Worm (Caenorhabditis elegans) whole organism, L1 larva: ENCODE data around the gene srsx-21.

ENCODE experiments used
- C04F5.9 ChIP-seq: sonication (generic microtip); optimal IDR thresholded peaks from 2 replicates; lab custom pipeline; 2016; ENCODE audit warnings: missing genetic modification characterization, missing compliant biosample characterization
- C34B4.2 ChIP-seq: sonication (generic microtip); optimal IDR thresholded peaks from 2 replicates; lab custom pipeline; 2017; ENCODE audit warnings: mild to moderate bottlenecking, missing genetic modification characterization, missing compliant biosample characterization
- F16B12.6 ChIP-seq: fragments of 150-350 bp; optimal IDR thresholded peaks from 2 replicates; lab custom pipeline; 2014; ENCODE audit warnings: missing biosample characterization, missing genetic modification characterization
- alr-1 ChIP-seq: fragments of 200-800 bp; sonication (Bioruptor generic); optimal IDR thresholded peaks from 2 replicates; lab custom pipeline; 2018; ENCODE audit warnings: borderline replicate concordance, mild to moderate bottlenecking, missing genetic modification characterization, missing compliant biosample characterization
- aly-2 ChIP-seq: fragments of 150-350 bp; optimal IDR thresholded peaks from 2 replicates; lab custom pipeline; 2014; ENCODE audit warnings: missing biosample characterization, missing genetic modification characterization
- ceh-8 ChIP-seq: fragments of 200-800 bp; sonication (Bioruptor generic); optimal IDR thresholded peaks from 2 replicates; lab custom pipeline; 2018; ENCODE audit warnings: mild to moderate bottlenecking, missing genetic modification characterization, moderate library complexity, missing compliant biosample characterization
- ceh-82 ChIP-seq, 3 experiments: fragments of 150-350 bp in 1 of 3; sonication (generic microtip) in 2 of 3; optimal IDR thresholded peaks; 2 replicates each; lab custom pipeline; 2014 to 2017; ENCODE audit warnings: missing biosample characterization in 3 of 3, missing genetic modification characterization in 3 of 3
- ceh-90 ChIP-seq: sonication (generic microtip); optimal IDR thresholded peaks from 2 replicates; lab custom pipeline; 2016; ENCODE audit warnings: missing genetic modification characterization, missing compliant biosample characterization
- ces-1 ChIP-seq: fragments of 150-350 bp; optimal IDR thresholded peaks from 2 replicates; lab custom pipeline; 2014; ENCODE audit warnings: missing biosample characterization, missing genetic modification reagents, missing genetic modification characterization
- dpl-1 ChIP-seq, 3 experiments: fragments of 150-350 bp in 2 of 3; sonication (generic microtip) in 1 of 3; optimal IDR thresholded peaks; 2 replicates each; lab custom pipeline; 2014 to 2017; ENCODE audit warnings: missing biosample characterization in 3 of 3, missing genetic modification characterization in 3 of 3, missing genetic modification reagents in 3 of 3
- efl-3 ChIP-seq: fragments of 200-800 bp; sonication (Bioruptor generic); optimal IDR thresholded peaks from 2 replicates; lab custom pipeline; 2018; ENCODE audit warnings: mild to moderate bottlenecking, missing genetic modification characterization, missing compliant biosample characterization
- elt-2 ChIP-seq: sonication (generic microtip); optimal IDR thresholded peaks from 2 replicates; lab custom pipeline; 2016; ENCODE audit warnings: missing genetic modification characterization, mild to moderate bottlenecking, inconsistent platforms, missing compliant biosample characterization, missing genetic modification reagents
- elt-3 ChIP-seq, 6 experiments: fragments of 150-350 bp in 1 of 6; sonication (generic microtip); optimal IDR thresholded peaks; 2 replicates each; lab custom pipeline; 2017 to 2018; ENCODE audit warnings: missing biosample characterization in 6 of 6, missing genetic modification characterization in 6 of 6, inconsistent platforms in 1 of 6
- fkh-4 ChIP-seq: sonication (generic microtip); optimal IDR thresholded peaks from 2 replicates; lab custom pipeline; 2016; ENCODE audit warnings: missing compliant biosample characterization, missing genetic modification characterization, borderline replicate concordance
- fkh-8 ChIP-seq: sonication (generic microtip); optimal IDR thresholded peaks from 2 replicates; lab custom pipeline; 2016; ENCODE audit warnings: mild to moderate bottlenecking, missing genetic modification characterization, missing compliant biosample characterization
- grh-1 ChIP-seq: fragments of 200-800 bp; sonication (Bioruptor generic); IDR thresholded peaks from 2 replicates; pipeline ENCODE4 v1.3.6; 2022; ENCODE audit warnings: missing genetic modification reagents, missing genetic modification characterization, missing compliant biosample characterization
- hlh-17 ChIP-seq: fragments of 200-800 bp; sonication (Bioruptor generic); optimal IDR thresholded peaks from 2 replicates; lab custom pipeline; 2018; ENCODE audit warnings: missing genetic modification characterization, mild to moderate bottlenecking, missing compliant biosample characterization, moderate library complexity, borderline replicate concordance
- hpl-2 ChIP-seq: fragments of 150-350 bp; optimal IDR thresholded peaks from 2 replicates; lab custom pipeline; 2014; ENCODE audit warnings: missing biosample characterization, missing genetic modification reagents, missing genetic modification characterization
- irx-1 ChIP-seq: sonication (generic microtip); optimal IDR thresholded peaks from 2 replicates; lab custom pipeline; 2016; ENCODE audit warnings: missing genetic modification characterization, missing compliant biosample characterization
- lin-14 ChIP-seq: fragments of 200-800 bp; sonication (Bioruptor generic); optimal IDR thresholded peaks from 2 replicates; lab custom pipeline; 2018; ENCODE audit warnings: mild to moderate bottlenecking, missing genetic modification characterization, moderate library complexity, missing compliant biosample characterization
- lin-39 ChIP-seq: fragments of 150-350 bp; optimal IDR thresholded peaks from 2 replicates; lab custom pipeline; 2014; ENCODE audit warnings: missing biosample characterization, missing genetic modification reagents, missing genetic modification characterization
- mep-1 ChIP-seq: fragments of 150-350 bp; optimal IDR thresholded peaks from 2 replicates; lab custom pipeline; 2014; ENCODE audit warnings: missing biosample characterization, missing genetic modification characterization
- nhr-11 ChIP-seq: fragments of 150-350 bp; optimal IDR thresholded peaks from 2 replicates; lab custom pipeline; 2014; ENCODE audit warnings: missing biosample characterization, missing genetic modification characterization
- nhr-237 ChIP-seq: fragments of 150-350 bp; optimal IDR thresholded peaks from 2 replicates; lab custom pipeline; 2014; ENCODE audit warnings: missing biosample characterization, missing genetic modification characterization
- nhr-71 ChIP-seq: sonication (generic microtip); optimal IDR thresholded peaks from 2 replicates; lab custom pipeline; 2016; ENCODE audit warnings: mild to moderate bottlenecking, missing genetic modification characterization, moderate library complexity, missing compliant biosample characterization
- nhr-84 ChIP-seq: sonication (generic microtip); optimal IDR thresholded peaks from 2 replicates; lab custom pipeline; 2017; ENCODE audit warnings: missing biosample characterization, missing genetic modification characterization
- sptf-1 ChIP-seq: fragments of 150-350 bp; optimal IDR thresholded peaks from 2 replicates; lab custom pipeline; 2014; ENCODE audit warnings: missing biosample characterization, missing genetic modification characterization
- sup-37 ChIP-seq: fragments of 200-800 bp; sonication (Bioruptor generic); optimal IDR thresholded peaks from 2 replicates; lab custom pipeline; 2018; ENCODE audit warnings: mild to moderate bottlenecking, missing genetic modification characterization, missing compliant biosample characterization
- tbx-2 ChIP-seq: sonication (generic microtip); optimal IDR thresholded peaks from 2 replicates; lab custom pipeline; 2016; ENCODE audit warnings: missing genetic modification characterization, missing compliant biosample characterization
- unc-130 ChIP-seq: fragments of 150-350 bp; optimal IDR thresholded peaks from 2 replicates; lab custom pipeline; 2017; ENCODE audit warnings: missing biosample characterization, missing genetic modification characterization, inconsistent platforms
- unc-30 ChIP-seq: sonication (generic microtip); optimal IDR thresholded peaks from 2 replicates; lab custom pipeline; 2017; ENCODE audit warnings: missing biosample characterization, missing genetic modification characterization
- unc-62 ChIP-seq: fragments of 150-350 bp; optimal IDR thresholded peaks from 2 replicates; lab custom pipeline; 2014; ENCODE audit warnings: missing biosample characterization, missing genetic modification reagents, missing genetic modification characterization
- unc-98 ChIP-seq: fragments of 200-800 bp; sonication (Bioruptor generic); IDR thresholded peaks from 2 replicates; pipeline ENCODE4 v1.3.6; 2022; ENCODE audit warnings: missing genetic modification characterization, missing compliant biosample characterization
- vab-15 ChIP-seq: sonication (generic microtip); optimal IDR thresholded peaks from 2 replicates; lab custom pipeline; 2017; ENCODE audit warnings: missing genotype, mild to moderate bottlenecking, missing genetic modification characterization, missing compliant biosample characterization
- zip-4 ChIP-seq: fragments of 200-800 bp; sonication (Bioruptor generic); optimal IDR thresholded peaks from 2 replicates; lab custom pipeline; 2018; ENCODE audit warnings: mild to moderate bottlenecking, missing genetic modification characterization, moderate library complexity, missing compliant biosample characterization
- ztf-11 ChIP-seq, 2 experiments: sonication (generic microtip); optimal IDR thresholded peaks; 2 replicates each; lab custom pipeline; 2016 to 2017; ENCODE audit warnings: missing genetic modification characterization in 2 of 2, missing biosample characterization in 1 of 2, missing compliant biosample characterization in 1 of 2

The srsx-21 gene

DNA sequence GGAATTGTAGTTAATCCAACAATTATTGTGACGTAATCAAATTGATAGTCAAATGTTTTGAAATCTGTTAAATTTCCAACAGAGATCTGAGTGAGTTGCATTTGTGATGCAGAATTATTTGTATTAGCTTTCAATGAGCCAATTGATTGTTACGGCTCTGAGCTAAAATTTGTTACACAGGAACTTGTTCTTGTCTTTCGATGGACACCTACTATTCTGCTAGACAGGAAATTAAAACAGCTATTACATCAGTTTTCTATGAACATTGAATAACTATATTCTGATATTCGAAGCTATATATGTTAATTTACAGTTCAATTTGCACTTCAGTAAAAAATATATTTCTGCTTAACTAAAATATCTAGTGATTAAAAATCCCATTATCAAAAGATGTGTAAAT, 3.9 kb upstream of the srsx-21 start, which contains the start of gene sru-40:
sru-40 (minus strand) TSS at position 101 of the 400 bp plus-strand sequence.
- TF ChIP-seq ces-1 (GFP tag; lab: Kevin White, UChicago) = no peak
- TF ChIP-seq lin-14 = no peak

DNA sequence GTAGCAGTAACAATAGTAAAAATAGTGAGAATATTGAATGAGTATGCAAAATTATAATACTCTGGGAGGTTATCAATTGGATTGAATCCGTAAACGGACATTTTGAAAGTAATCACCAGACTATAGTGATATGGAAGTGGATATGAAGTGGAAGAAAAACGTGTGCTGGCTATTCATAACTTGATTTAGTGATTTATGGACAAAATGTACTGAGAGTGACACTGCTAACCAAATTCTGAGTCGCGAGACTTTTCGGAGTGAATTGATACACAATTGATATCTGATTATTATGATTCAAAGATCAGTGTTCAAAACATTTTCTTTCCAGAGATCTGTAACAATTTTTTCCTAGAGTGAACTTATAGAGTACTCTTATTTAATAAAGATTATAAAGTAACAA, 1.8 kb upstream of the srsx-21 start, which contains the start of gene sru-38:
sru-38 (minus strand) TSS at position 101 of the 400 bp plus-strand sequence.
- TF ChIP-seq zip-4 (GFP tag; lab: Kevin White, UChicago) = no peak
- no peak for TF ChIP-seq unc-30 (tag; lab: Kevin White, UChicago)
- TF ChIP-seq ceh-90 (tag; lab: Kevin White, UChicago) = no peak
- TF ChIP-seq mep-1 (tag; lab: Kevin White, UChicago) = no peak
- TF ChIP-seq efl-3 = no peak

DNA sequence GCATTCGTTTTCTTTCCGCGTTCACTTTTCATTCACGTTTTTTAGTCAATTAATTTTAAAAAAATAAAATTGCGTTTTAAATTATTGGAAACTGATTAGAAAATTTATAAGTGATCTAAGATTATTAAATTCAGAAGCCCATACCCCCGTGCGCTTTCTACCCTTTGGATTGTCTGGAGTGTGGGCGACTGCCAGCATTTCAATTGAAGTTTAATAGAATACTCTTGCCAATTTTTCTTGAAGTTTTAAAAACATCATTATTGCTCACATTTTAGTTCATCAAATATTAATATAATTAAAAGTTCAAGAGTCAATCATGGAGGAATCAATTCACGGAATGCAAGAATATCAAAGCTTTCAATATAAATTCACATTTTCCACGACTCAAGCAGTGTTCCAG, 3.6 kb downstream of the srsx-21 start, which contains the start of gene sru-36:
sru-36 (plus strand) TSS at position 301 of the 400 bp plus-strand sequence.
- TF ChIP-seq alr-1 (tag; lab: Kevin White, UChicago) (no peak), ceh-8 (GFP tag; lab: Kevin White, UChicago) (no peak), zip-4 (GFP tag; lab: Kevin White, UChicago) (no peak), C34B4.2 (no peak), sptf-1 (tag; lab: Kevin White, UChicago) (no peak), unc-98 (GFP tag; lab: Robert Waterston, UW) (no peak), unc-62 (GFP tag; lab: Kevin White, UChicago) (no peak), nhr-237 (tag; lab: Kevin White, UChicago) (no peak), lin-39 (tag; lab: Kevin White, UChicago) (no peak), efl-3 (no peak), nhr-71 (tag; lab: Kevin White, UChicago) (no peak), irx-1 (no peak), F16B12.6 (no peak), fkh-8 (tag; lab: Kevin White, UChicago) (no peak), vab-15 (tag; lab: Kevin White, UChicago) (no peak)

DNA sequence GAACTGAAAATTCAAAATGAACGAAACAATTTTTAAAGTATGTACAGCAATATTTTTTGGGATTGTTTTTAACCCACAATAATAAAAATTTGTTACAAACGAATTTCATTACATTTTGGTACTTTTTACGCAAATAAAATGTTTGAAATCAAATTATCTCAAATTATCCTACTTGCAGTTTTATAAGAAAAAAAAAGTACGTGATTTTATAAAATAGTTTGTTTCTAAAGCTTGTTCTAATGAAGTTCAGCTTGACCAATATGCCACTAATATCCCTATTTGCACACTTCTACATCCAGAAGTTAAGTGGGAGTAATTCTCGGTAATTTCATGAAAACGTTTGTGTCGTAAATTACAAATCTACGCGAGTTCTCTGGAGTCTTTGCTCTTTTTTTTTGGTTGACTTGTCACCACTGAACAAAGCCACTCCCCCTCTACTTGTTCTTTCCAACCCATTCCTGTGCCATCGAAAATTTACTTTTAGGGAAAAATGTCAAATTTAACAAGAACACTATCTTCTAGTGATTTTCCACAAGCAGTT, 5.7 kb downstream of the srsx-21 start, which contains the start of gene sru-8:
sru-8 (plus strand) TSS at position 491 of the 541 bp plus-strand sequence.
- TF ChIP-seq ceh-82 (tag; optimal IDR thresholded peaks at IDR 0.05; lab: Kevin White, UChicago) (no peak), ztf-11 (tag; optimal IDR thresholded peaks at IDR 0.05; lab: Kevin White, UChicago) (no peak), aly-2 (tag; lab: Kevin White, UChicago) (no peak), C04F5.9 (tag; lab: Kevin White, UChicago) (no peak), elt-3 (tag; optimal IDR thresholded peaks at IDR 0.05; lab: Kevin White, UChicago) (no peak), elt-2 (no peak), nhr-84 (tag; lab: Kevin White, UChicago) (no peak), tbx-2 (no peak), hlh-17 (no peak), sup-37 (GFP tag; lab: Kevin White, UChicago) (no peak), C34B4.2 (no peak), unc-130 (tag; lab: Kevin White, UChicago) (no peak), dpl-1 (GFP tag; optimal IDR thresholded peaks at IDR 0.05; lab: Kevin White, UChicago) (no peak), nhr-11 (tag; lab: Kevin White, UChicago) (no peak), hpl-2 (GFP tag; lab: Kevin White, UChicago) (no peak), fkh-4 (tag; lab: Kevin White, UChicago) (no peak), grh-1 (GFP tag; lab: Robert Waterston, UW) (no peak)
